Worm (Caenorhabditis elegans) whole organism, L4/young adult: Measurements from ENCODE around the gene ttll-12.

Experiments
- dao-5 ChIP-seq: sonication (generic microtip); optimal IDR thresholded peaks from 2 replicates; lab custom pipeline; 2016; ENCODE audit warnings: missing genotype, missing genetic modification characterization, moderate library complexity, missing compliant biosample characterization
- him-1 ChIP-seq: sonication (generic microtip); optimal IDR thresholded peaks from 2 replicates; lab custom pipeline; 2016; ENCODE audit warnings: missing genotype, missing genetic modification reagents, missing genetic modification characterization, missing compliant biosample characterization

ce11 chrII:9303545-9303944 is 35.3 kb upstream of the ttll-12 start:
- no peak for TF ChIP-seq him-1
- no peak for TF ChIP-seq dao-5 (tag; lab: Kevin White, UChicago)
